Worm (Caenorhabditis elegans): ENCODE results near the gene srh-62.

srh-62 gene

ce11 chrV:376790-377189, 26.1 kb downstream of the srh-62 start:
- TF ChIP-seq mdt-29 (GFP tag; IDR thresholded peaks at IDR 0.05), result no peak
- no peak for TF ChIP-seq nhr-42 (GFP tag; IDR thresholded peaks at IDR 0.05)
- TF ChIP-seq pqm-1 (tag; optimal IDR thresholded peaks at IDR 0.05), result peak; percentile 68
- peak; percentile 19; the same call in 1 of the 2 replicates for TF ChIP-seq dmd-6 (GFP tag; IDR thresholded peaks at IDR 0.05)

- no peak for TF ChIP-seq zfp-3 (GFP tag; conservative IDR thresholded peaks at IDR 0.05)
- TF ChIP-seq F10B5.3 (tag; optimal IDR thresholded peaks at IDR 0.05), result no peak
- no peak for TF ChIP-seq snpc-1.2 (GFP tag; IDR thresholded peaks at IDR 0.05)
- TF ChIP-seq nhr-42 (GFP tag; IDR thresholded peaks at IDR 0.05), result no peak
- TF ChIP-seq sdz-12 (GFP tag; optimal IDR thresholded peaks at IDR 0.05), result no peak
- TF ChIP-seq ceh-32 (tag; optimal IDR thresholded peaks at IDR 0.05; ENCODE audit: poor library complexity), result no peak
- TF ChIP-seq Y48G9A.11 (GFP tag; IDR thresholded peaks at IDR 0.05), result no peak
- TF ChIP-seq nhr-10 (tag; optimal IDR thresholded peaks at IDR 0.05), result no peak
- no peak for TF ChIP-seq mep-1 (tag; optimal IDR thresholded peaks at IDR 0.05)
- no peak for TF ChIP-seq attf-4 (tag; optimal IDR thresholded peaks at IDR 0.05)
- TF ChIP-seq set-16 (GFP tag; IDR thresholded peaks at IDR 0.05), result peak; percentile 81
- no peak for TF ChIP-seq nhr-28 (tag; optimal IDR thresholded peaks at IDR 0.05)
- peak in 1 of 2 experiments; percentile 22 for TF ChIP-seq unc-62 (GFP tag; optimal IDR thresholded peaks at IDR 0.05 in 1 of 2)
- TF ChIP-seq unc-62 (tag; optimal IDR thresholded peaks at IDR 0.05), result no peak
- no peak for TF ChIP-seq gei-8 (GFP tag; optimal IDR thresholded peaks at IDR 0.05)
- no peak for TF ChIP-seq rbr-2 (tag; optimal IDR thresholded peaks at IDR 0.05)
- no peak for TF ChIP-seq Y75B8A.6 (GFP tag; IDR thresholded peaks at IDR 0.05)
Observed at ce11 chrV:373192-373591, 29.7 kb downstream of the srh-62 start.

ce11 chrV:370033-370432, 32.9 kb downstream of the srh-62 start, which contains the start of gene mltn-7:
Gene mltn-7, plus strand, starts transcription at chrV:370333.
- no peak for TF ChIP-seq mxl-2 (GFP tag; conservative IDR thresholded peaks at IDR 0.05)
- TF ChIP-seq dve-1 (tag; optimal IDR thresholded peaks at IDR 0.05; ENCODE audit: insufficient read depth), result no peak
- no peak for TF ChIP-seq nhr-77 (tag; optimal IDR thresholded peaks at IDR 0.05)
- TF ChIP-seq hif-1 (tag; optimal IDR thresholded peaks at IDR 0.05), result no peak
- TF ChIP-seq lin-13 (GFP tag; optimal IDR thresholded peaks at IDR 0.05), result no peak
- no peak for TF ChIP-seq F26F4.8 (GFP tag; conservative IDR thresholded peaks at IDR 0.05)
- TF ChIP-seq rbr-2 (tag; optimal IDR thresholded peaks at IDR 0.05), result no peak
- no peak for TF ChIP-seq pha-4 (GFP tag; IDR thresholded peaks at IDR 0.05)
- TF ChIP-seq pha-4 (tag; optimal IDR thresholded peaks at IDR 0.05), result no peak
- no peak for TF ChIP-seq mxl-3 (GFP tag; optimal IDR thresholded peaks at IDR 0.05)
- no peak for TF ChIP-seq daf-16 (GFP tag; optimal IDR thresholded peaks at IDR 0.05)
- no peak for TF ChIP-seq daf-16 (tag; optimal IDR thresholded peaks at IDR 0.05)
- TF ChIP-seq saeg-2 (GFP tag; IDR thresholded peaks at IDR 0.05), result no peak
- TF ChIP-seq aha-1 (tag), result no peak
- no peak for TF ChIP-seq nhr-11 (tag; optimal IDR thresholded peaks at IDR 0.05)
- no peak for TF ChIP-seq nhr-76 (tag; optimal IDR thresholded peaks at IDR 0.05)
- no peak for TF ChIP-seq ama-1 (optimal IDR thresholded peaks at IDR 0.05)

- TF ChIP-seq madf-5 (GFP tag; IDR thresholded peaks at IDR 0.05) (no peak), jun-1 (tag; optimal IDR thresholded peaks at IDR 0.05) (no peak), ceh-62 (tag; optimal IDR thresholded peaks at IDR 0.05) (no peak), snpc-4 (tag; optimal IDR thresholded peaks at IDR 0.05) (no peak), F37D6.2 (tag; optimal IDR thresholded peaks at IDR 0.05) (no peak), sdz-12 (GFP tag; optimal IDR thresholded peaks at IDR 0.05) (no peak), tra-1 (GFP tag; IDR thresholded peaks at IDR 0.05) (no peak), nhr-76 (tag; optimal IDR thresholded peaks at IDR 0.05) (no peak), aly-2 (tag; optimal IDR thresholded peaks at IDR 0.05) (no peak), nhr-6 (tag; optimal IDR thresholded peaks at IDR 0.05) (no peak), zfp-3 (GFP tag; conservative IDR thresholded peaks at IDR 0.05) (no peak), mdt-29 (GFP tag; IDR thresholded peaks at IDR 0.05) (no peak), ceh-82 (tag; optimal IDR thresholded peaks at IDR 0.05) (no peak), dmd-8 (GFP tag; IDR thresholded peaks at IDR 0.05) (no peak), nhr-41 (GFP tag; IDR thresholded peaks at IDR 0.05) (no peak), lir-3 (tag; optimal IDR thresholded peaks at IDR 0.05) (no peak), daf-16 (GFP tag; optimal IDR thresholded peaks at IDR 0.05) (no peak), daf-16 (tag; optimal IDR thresholded peaks at IDR 0.05) (no peak), F44E2.7 (GFP tag; IDR thresholded peaks at IDR 0.05) (no peak)
Observed at ce11 chrV:364650-365049, 38.3 kb downstream of the srh-62 start, which contains the start of gene mltn-6. Gene mltn-6, plus strand, starts transcription at chrV:364950.
